Worm (Caenorhabditis elegans) whole organism, L4 larva: ENCODE measurements around the gene B0310.2.
A peak's percentile ranks its signal among the peaks of the same experiment; 100 is the strongest.

Experiments
- F37D6.2 ChIP-seq: sonication (generic microtip); optimal IDR thresholded peaks from 2 replicates; lab custom pipeline; 2016; ENCODE audit warnings: mild to moderate bottlenecking, missing genetic modification characterization, missing compliant biosample characterization
- R02D3.7 ChIP-seq: fragments of 150-350 bp; sonication (generic microtip); optimal IDR thresholded peaks from 3 replicates; lab custom pipeline; 2014; ENCODE audit warnings: missing biosample characterization, missing genetic modification characterization
- Y105C5A.15 ChIP-seq: fragments of 200-800 bp; sonication (Bioruptor generic); IDR thresholded peaks from 2 replicates; pipeline ENCODE4 v1.3.6; 2022; ENCODE audit warnings: missing genetic modification characterization, missing compliant biosample characterization
- Y48G9A.11 ChIP-seq: fragments of 200-800 bp; sonication (Bioruptor generic); IDR thresholded peaks from 2 replicates; pipeline ENCODE4 v1.3.6; 2022; ENCODE audit warnings: missing genetic modification reagents, missing genetic modification characterization, missing compliant biosample characterization
- Y5F2A.4 ChIP-seq: fragments of 200-800 bp; sonication (Bioruptor generic); optimal IDR thresholded peaks from 2 replicates; lab custom pipeline; 2018; ENCODE audit warnings: mild to moderate bottlenecking, missing genetic modification characterization, missing compliant biosample characterization
- aha-1 ChIP-seq: fragments of 150-350 bp; peaks from one replicate; lab custom pipeline; 2014; ENCODE audit warnings: missing biosample characterization, missing genetic modification characterization
- attf-4 ChIP-seq: sonication (generic microtip); optimal IDR thresholded peaks from 3 replicates; lab custom pipeline; 2017; ENCODE audit warnings: missing biosample characterization, missing genetic modification characterization
- ceh-32 ChIP-seq: sonication (generic microtip); optimal IDR thresholded peaks from 2 replicates; lab custom pipeline; 2016; ENCODE audit warnings: mild to moderate bottlenecking, missing genetic modification characterization, missing compliant biosample characterization; ENCODE audit not compliant: poor library complexity
- ceh-44 ChIP-seq: fragments of 200-800 bp; sonication (Bioruptor generic); IDR thresholded peaks from 2 replicates; pipeline ENCODE4 v1.3.6; 2022; ENCODE audit warnings: missing genetic modification reagents, missing genetic modification characterization, missing compliant biosample characterization
- ces-1 ChIP-seq: fragments of 150-350 bp; sonication (generic microtip); optimal IDR thresholded peaks from 4 replicates; lab custom pipeline; 2014; ENCODE audit warnings: missing biosample characterization, missing genetic modification reagents, missing genetic modification characterization
- cey-2 ChIP-seq: sonication (generic microtip); optimal IDR thresholded peaks from 3 replicates; lab custom pipeline; 2017; ENCODE audit warnings: missing genetic modification characterization, mild to moderate bottlenecking, missing compliant biosample characterization, antibody characterized with exemption, borderline replicate concordance; ENCODE audit not compliant: insufficient read depth
- dmd-6 ChIP-seq: fragments of 200-800 bp; sonication (Bioruptor generic); IDR thresholded peaks from 2 replicates; pipeline ENCODE4 v1.3.6; 2022; ENCODE audit warnings: missing genetic modification reagents, missing genetic modification characterization, missing compliant biosample characterization
- fkh-10 ChIP-seq: fragments of 150-350 bp; optimal IDR thresholded peaks from 2 replicates; lab custom pipeline; 2014; ENCODE audit warnings: missing biosample characterization, missing genetic modification reagents, missing genetic modification characterization
- hlh-11 ChIP-seq: fragments of 200-800 bp; sonication (Bioruptor generic); optimal IDR thresholded peaks from 2 replicates; lab custom pipeline; 2018; ENCODE audit warnings: mild to moderate bottlenecking, missing genetic modification characterization, missing compliant biosample characterization
- jun-1 ChIP-seq: fragments of 150-350 bp; optimal IDR thresholded peaks from 2 replicates; lab custom pipeline; 2014; ENCODE audit warnings: missing biosample characterization, missing genetic modification reagents, missing genetic modification characterization
- lin-1 ChIP-seq: fragments of 200-800 bp; sonication (Bioruptor generic); IDR thresholded peaks from 2 replicates; pipeline ENCODE4 v1.3.6; 2022; ENCODE audit warnings: missing genetic modification reagents, missing genetic modification characterization, missing compliant biosample characterization
- lin-38 ChIP-seq: fragments of 200-800 bp; sonication (Bioruptor generic); IDR thresholded peaks from 2 replicates; pipeline ENCODE4 v1.3.6; 2022; ENCODE audit warnings: missing genetic modification reagents, missing genetic modification characterization, missing compliant biosample characterization
- madf-9 ChIP-seq: fragments of 200-800 bp; sonication (Bioruptor generic); conservative IDR thresholded peaks from 2 replicates; pipeline ENCODE4 v1.3.6; 2022; ENCODE audit warnings: missing genetic modification reagents, missing genetic modification characterization, missing compliant biosample characterization
- mxl-2 ChIP-seq: fragments of 200-800 bp; sonication (Bioruptor generic); conservative IDR thresholded peaks from 2 replicates; pipeline ENCODE4 v1.3.6; 2022; ENCODE audit warnings: missing genetic modification reagents, missing genetic modification characterization, missing compliant biosample characterization
- nhr-102 ChIP-seq: sonication (generic microtip); optimal IDR thresholded peaks from 2 replicates; lab custom pipeline; 2016; ENCODE audit warnings: mild to moderate bottlenecking, missing genetic modification characterization, moderate library complexity, missing compliant biosample characterization
- nhr-111 ChIP-seq: fragments of 200-800 bp; sonication (Bioruptor generic); optimal IDR thresholded peaks from 2 replicates; lab custom pipeline; 2018; ENCODE audit warnings: mild to moderate bottlenecking, missing genetic modification characterization, missing compliant biosample characterization
- nhr-28 ChIP-seq: fragments of 150-350 bp; optimal IDR thresholded peaks from 2 replicates; lab custom pipeline; 2014; ENCODE audit warnings: missing biosample characterization, missing genetic modification characterization
- nhr-6 ChIP-seq: fragments of 150-350 bp; optimal IDR thresholded peaks from 2 replicates; lab custom pipeline; 2014; ENCODE audit warnings: missing biosample characterization, missing genetic modification characterization
- nhr-76 ChIP-seq: fragments of 150-350 bp; optimal IDR thresholded peaks from 2 replicates; lab custom pipeline; 2014; ENCODE audit warnings: missing biosample characterization, missing genetic modification characterization
- nhr-77 ChIP-seq: fragments of 150-350 bp; optimal IDR thresholded peaks from 2 replicates; lab custom pipeline; 2014; ENCODE audit warnings: missing biosample characterization, missing genetic modification characterization
- pha-4 ChIP-seq, 2 experiments: fragments of 150-350 bp in 1 of 2; fragments of 200-800 bp in 1 of 2; sonication (Bioruptor generic) in 1 of 2; IDR thresholded peaks in 1 of 2; optimal IDR thresholded peaks in 1 of 2; 2 replicates each; pipeline versions ENCODE4 v1.3.6 to Lab custom; 2014 to 2022; ENCODE audit warnings: missing genetic modification characterization in 2 of 2, missing genetic modification reagents in 2 of 2, missing biosample characterization in 1 of 2, missing compliant biosample characterization in 1 of 2
- php-3 ChIP-seq: fragments of 200-800 bp; sonication (Bioruptor generic); IDR thresholded peaks from 2 replicates; pipeline ENCODE4 v1.3.6; 2022; ENCODE audit warnings: missing genetic modification reagents, missing genetic modification characterization, missing compliant biosample characterization
- pqm-1 ChIP-seq: sonication (generic microtip); optimal IDR thresholded peaks from 2 replicates; lab custom pipeline; 2017; ENCODE audit warnings: missing biosample characterization, missing genetic modification characterization
- saeg-2 ChIP-seq: fragments of 200-800 bp; sonication (Bioruptor generic); IDR thresholded peaks from 2 replicates; pipeline ENCODE4 v1.3.6; 2022; ENCODE audit warnings: missing genetic modification reagents, missing genetic modification characterization, missing compliant biosample characterization
- sdz-12 ChIP-seq: fragments of 200-800 bp; sonication (Bioruptor generic); optimal IDR thresholded peaks from 2 replicates; lab custom pipeline; 2018; ENCODE audit warnings: mild to moderate bottlenecking, missing genetic modification characterization, missing compliant biosample characterization
- unc-39 ChIP-seq: sonication (generic microtip); optimal IDR thresholded peaks from 2 replicates; lab custom pipeline; 2017; ENCODE audit warnings: missing biosample characterization, missing genetic modification characterization
- unc-62 ChIP-seq, 3 experiments: fragments of 150-350 bp in 1 of 3; sonication (generic microtip); optimal IDR thresholded peaks in 2 of 3; peaks in 1 of 3; 1 replicate in 1 of 3; 2 replicates in 2 of 3; lab custom pipeline; 2014 to 2017; ENCODE audit warnings: missing biosample characterization in 3 of 3, missing genetic modification characterization in 3 of 3, missing genetic modification reagents in 3 of 3, missing genotype in 1 of 3
- zfp-3 ChIP-seq: fragments of 200-800 bp; sonication (Bioruptor generic); conservative IDR thresholded peaks from 2 replicates; pipeline ENCODE4 v1.3.6; 2022; ENCODE audit warnings: missing genetic modification reagents, missing genetic modification characterization, missing compliant biosample characterization

B0310.2 gene

ce11 chrX:506848-507247 is at the start of gene B0310.2:
Gene B0310.2, minus strand, starts transcription at chrX:506948.
- TF ChIP-seq nhr-77 (tag; lab: Kevin White, UChicago) (no peak), pqm-1 (tag; lab: Kevin White, UChicago) (no peak), mxl-2 (no peak), jun-1 (tag; lab: Kevin White, UChicago) (no peak), Y5F2A.4 (GFP tag; lab: Kevin White, UChicago) (no peak), pha-4 (GFP tag; IDR thresholded peaks at IDR 0.05; lab: Robert Waterston, UW) (no peak), pha-4 (tag; optimal IDR thresholded peaks at IDR 0.05; lab: Kevin White, UChicago) (no peak), attf-4 (tag; lab: Kevin White, UChicago) (no peak), madf-9 (GFP tag; lab: Robert Waterston, UW) (no peak), unc-39 (tag; lab: Kevin White, UChicago) (no peak), F37D6.2 (tag; lab: Kevin White, UChicago) (no peak), fkh-10 (no peak), cey-2 (tag; lab: Kevin White, UChicago) (no peak), ceh-32 (tag; lab: Kevin White, UChicago) (no peak), nhr-102 (tag; lab: Kevin White, UChicago) (no peak), ceh-44 (GFP tag; lab: Robert Waterston, UW) (no peak), Y48G9A.11 (GFP tag; lab: Robert Waterston, UW) (no peak), lin-1 (no peak)
- TF ChIP-seq, all 104 proteins: peak for 0

ce11 chrX:555043-555791 is 48.5 kb upstream of the B0310.2 start:
- TF ChIP-seq hlh-11, result peak; percentile 28
- no peak for TF ChIP-seq Y105C5A.15 (GFP tag; lab: Robert Waterston, UW)
- peak; percentile 66; the same call in 1 of the 2 replicates for TF ChIP-seq php-3 (GFP tag; lab: Robert Waterston, UW)
- TF ChIP-seq unc-62 (GFP tag; optimal IDR thresholded peaks at IDR 0.05 in 1 of 2; lab: Kevin White, UChicago), result peak in 1 of 2 experiments; percentile 92
- TF ChIP-seq unc-62 (tag; optimal IDR thresholded peaks at IDR 0.05; lab: Kevin White, UChicago), result no peak
- TF ChIP-seq nhr-76, result no peak
- peak; percentile 4 for TF ChIP-seq nhr-28
- TF ChIP-seq pqm-1 (tag; lab: Kevin White, UChicago), result peak; percentile 70
- peak; percentile 41 for TF ChIP-seq aha-1 (tag; lab: Kevin White, UChicago)
- TF ChIP-seq dmd-6 (GFP tag; lab: Robert Waterston, UW), result peak; percentile 45; the same call in 1 of the 2 replicates

ce11 chrX:553875-554274 is 47.1 kb upstream of the B0310.2 start, which contains the start of gene F57C12.6:
Gene F57C12.6, minus strand, starts transcription at chrX:553975.
- TF ChIP-seq hlh-11, result no peak
- TF ChIP-seq sdz-12 (GFP tag; lab: Kevin White, UChicago), result no peak
- TF ChIP-seq R02D3.7 (tag; lab: Kevin White, UChicago), result no peak
- no peak for TF ChIP-seq saeg-2 (GFP tag; lab: Robert Waterston, UW)
- TF ChIP-seq nhr-6, result no peak
- no peak for TF ChIP-seq fkh-10
- TF ChIP-seq nhr-102 (tag; lab: Kevin White, UChicago), result no peak
- TF ChIP-seq nhr-111 (GFP tag; lab: Kevin White, UChicago), result no peak
- no peak for TF ChIP-seq ces-1 (GFP tag; lab: Kevin White, UChicago)
- no peak for TF ChIP-seq php-3 (GFP tag; lab: Robert Waterston, UW)
- TF ChIP-seq dmd-6 (GFP tag; lab: Robert Waterston, UW), result no peak
- no peak for TF ChIP-seq attf-4 (tag; lab: Kevin White, UChicago)
- TF ChIP-seq zfp-3 (GFP tag; lab: Robert Waterston, UW), result no peak
- no peak for TF ChIP-seq lin-38 (GFP tag; lab: Robert Waterston, UW)
